Worm (Caenorhabditis elegans) whole organism, young adult: ENCODE measurements around the gene srlf-35.

Experiments
- F52B5.7 ChIP-seq: sonication (generic microtip); optimal IDR thresholded peaks from 2 replicates; lab custom pipeline; 2016; ENCODE audit warnings: mild to moderate bottlenecking, missing genetic modification characterization, missing compliant biosample characterization
- K11D2.4 ChIP-seq: fragments of 200-800 bp; sonication (Bioruptor generic); IDR thresholded peaks from 2 replicates; pipeline ENCODE4 v1.3.6; 2022; ENCODE audit warnings: missing genetic modification reagents, missing genetic modification characterization, missing compliant biosample characterization
- K12H6.12 ChIP-seq: fragments of 200-800 bp; sonication (Bioruptor generic); optimal IDR thresholded peaks from 2 replicates; lab custom pipeline; 2018; ENCODE audit warnings: mild to moderate bottlenecking, missing genetic modification characterization, missing compliant biosample characterization
- T26A5.8 ChIP-seq: sonication (generic microtip); optimal IDR thresholded peaks from 2 replicates; lab custom pipeline; 2016; ENCODE audit warnings: missing genetic modification characterization, missing compliant biosample characterization
- ama-1 ChIP-seq, 3 experiments: fragments of 150-350 bp in 1 of 3; sonication (generic microtip) in 2 of 3; optimal IDR thresholded peaks; 2 replicates each; lab custom pipeline; 2014 to 2018; ENCODE audit warnings: missing biosample characterization in 2 of 3, missing genetic modification characterization in 2 of 3, missing genetic modification reagents in 2 of 3
- attf-3 ChIP-seq: fragments of 200-800 bp; sonication (Bioruptor generic); conservative IDR thresholded peaks from 2 replicates; pipeline ENCODE4 v1.3.6; 2022; ENCODE audit warnings: missing genetic modification reagents, missing genetic modification characterization, missing compliant biosample characterization
- dox-1 ChIP-seq: fragments of 200-800 bp; sonication (Bioruptor generic); IDR thresholded peaks from 2 replicates; pipeline ENCODE4 v1.3.6; 2022; ENCODE audit warnings: missing genetic modification reagents, missing genetic modification characterization, missing compliant biosample characterization
- ekl-4 ChIP-seq: fragments of 200-800 bp; sonication (Bioruptor generic); IDR thresholded peaks from 2 replicates; pipeline ENCODE4 v1.3.6; 2022; ENCODE audit warnings: missing genetic modification reagents, missing genetic modification characterization, missing compliant biosample characterization
- nhr-90 ChIP-seq: sonication (generic microtip); optimal IDR thresholded peaks from 2 replicates; lab custom pipeline; 2016; ENCODE audit warnings: missing genotype, mild to moderate bottlenecking, missing genetic modification characterization, missing compliant biosample characterization
- sdz-38 ChIP-seq: sonication (generic microtip); optimal IDR thresholded peaks from 2 replicates; lab custom pipeline; 2016; ENCODE audit warnings: missing genotype, missing genetic modification characterization, missing compliant biosample characterization
- unc-130 ChIP-seq: sonication (generic microtip); optimal IDR thresholded peaks from 2 replicates; lab custom pipeline; 2016; ENCODE audit warnings: missing genetic modification reagents, missing genetic modification characterization, missing compliant biosample characterization
- unc-62 ChIP-seq: fragments of 150-350 bp; optimal IDR thresholded peaks from 2 replicates; lab custom pipeline; 2014; ENCODE audit warnings: missing biosample characterization, missing genetic modification reagents, missing genetic modification characterization
- ztf-28 ChIP-seq: fragments of 200-800 bp; sonication (Bioruptor generic); IDR thresholded peaks from 2 replicates; pipeline ENCODE4 v1.3.6; 2022; ENCODE audit warnings: missing genetic modification reagents, missing genetic modification characterization, missing compliant biosample characterization

ce11 chrV:539040-539510, 35.2 kb downstream of the srlf-35 start, which contains the start of gene nhr-155:
- TF ChIP-seq K12H6.12 (tag; lab: Kevin White, UChicago) (no peak), unc-130 (GFP tag; lab: Kevin White, UChicago) (no peak), ekl-4 (no peak), sdz-38 (tag; lab: Kevin White, UChicago) (no peak), dox-1 (GFP tag; lab: Robert Waterston, UW) (no peak), ama-1 (optimal IDR thresholded peaks at IDR 0.05; lab: Kevin White, UChicago) (no peak), ama-1 (GFP tag; optimal IDR thresholded peaks at IDR 0.05; lab: Kevin White, UChicago) (no peak), ztf-28 (no peak), F52B5.7 (tag; lab: Kevin White, UChicago) (no peak), attf-3 (GFP tag; lab: Robert Waterston, UW) (no peak), nhr-90 (tag; lab: Kevin White, UChicago) (no peak), T26A5.8 (tag; lab: Kevin White, UChicago) (no peak), K11D2.4 (GFP tag; lab: Robert Waterston, UW) (no peak), unc-62 (no peak)
